Fruit fly (Drosophila melanogaster) whole organism, adult: Measurements from ENCODE around the gene CG7218.

ENCODE experiments used
- CG11617 ChIP-seq: fragments of 200-800 bp; sonication (Bioruptor generic); optimal IDR thresholded peaks from 2 replicates; lab custom pipeline; 2017; ENCODE audit warnings: mild to moderate bottlenecking, missing biosample characterization, missing genetic modification reagents, missing genetic modification characterization
- CG12768 ChIP-seq: fragments of 200-800 bp; sonication (Bioruptor generic); optimal IDR thresholded peaks from 2 replicates; lab custom pipeline; 2017; ENCODE audit warnings: missing biosample characterization, missing genetic modification characterization, mild to moderate bottlenecking, moderate library complexity, missing genetic modification reagents
- CG33017 ChIP-seq: fragments of 200-800 bp; sonication (Bioruptor generic); optimal IDR thresholded peaks from 2 replicates; lab custom pipeline; 2018; ENCODE audit warnings: missing biosample characterization, mild to moderate bottlenecking, missing genetic modification characterization, moderate library complexity
- CG5204 ChIP-seq: fragments of 200-800 bp; sonication (Bioruptor generic); optimal IDR thresholded peaks from 2 replicates; lab custom pipeline; 2016; ENCODE audit warnings: missing biosample characterization, missing genetic modification characterization
- CG7101 ChIP-seq: fragments of 200-800 bp; sonication (Bioruptor generic); optimal IDR thresholded peaks from 2 replicates; lab custom pipeline; 2018; ENCODE audit warnings: missing biosample characterization, mild to moderate bottlenecking, missing genetic modification characterization, moderate library complexity
- Clk ChIP-seq: fragments of 200-800 bp; sonication (Bioruptor generic); optimal IDR thresholded peaks from 2 replicates; lab custom pipeline; 2017; ENCODE audit warnings: missing biosample characterization, missing genetic modification characterization
- Crg-1 ChIP-seq: fragments of 200-800 bp; sonication (Bioruptor generic); optimal IDR thresholded peaks from 2 replicates; lab custom pipeline; 2016; ENCODE audit warnings: missing biosample characterization, missing genetic modification characterization
- Hr96 ChIP-seq: fragments of 200-800 bp; sonication (Bioruptor generic); optimal IDR thresholded peaks from 2 replicates; lab custom pipeline; 2016; ENCODE audit warnings: missing biosample characterization, missing genetic modification characterization
- Mnt ChIP-seq: fragments of 200-800 bp; sonication (Bioruptor generic); optimal IDR thresholded peaks from 2 replicates; lab custom pipeline; 2016; ENCODE audit warnings: missing biosample characterization, mild to moderate bottlenecking, missing genetic modification characterization
- bab1 ChIP-seq: fragments of 200-800 bp; sonication (Bioruptor generic); optimal IDR thresholded peaks from 3 replicates; lab custom pipeline; 2019; ENCODE audit warnings: missing biosample characterization, mild to moderate bottlenecking, missing genetic modification characterization, moderate library complexity
- cnc ChIP-seq, 2 experiments: fragments of >200 bp; optimal IDR thresholded peaks; 2 replicates each; lab custom pipeline; 2017
- kay ChIP-seq: fragments of 200-800 bp; sonication (Bioruptor generic); peaks from one replicate; lab custom pipeline; 2016; ENCODE audit warnings: missing biosample characterization, missing genetic modification characterization, borderline replicate concordance
- ovo ChIP-seq: fragments of 200-800 bp; sonication (Bioruptor generic); optimal IDR thresholded peaks from 2 replicates; lab custom pipeline; 2016; ENCODE audit warnings: missing biosample characterization, missing genetic modification characterization
- pad ChIP-seq: fragments of 200-800 bp; sonication (Bioruptor generic); optimal IDR thresholded peaks from 3 replicates; lab custom pipeline; 2017; ENCODE audit warnings: missing biosample characterization, missing genetic modification characterization, mild to moderate bottlenecking, moderate library complexity, missing genetic modification reagents

DNA sequence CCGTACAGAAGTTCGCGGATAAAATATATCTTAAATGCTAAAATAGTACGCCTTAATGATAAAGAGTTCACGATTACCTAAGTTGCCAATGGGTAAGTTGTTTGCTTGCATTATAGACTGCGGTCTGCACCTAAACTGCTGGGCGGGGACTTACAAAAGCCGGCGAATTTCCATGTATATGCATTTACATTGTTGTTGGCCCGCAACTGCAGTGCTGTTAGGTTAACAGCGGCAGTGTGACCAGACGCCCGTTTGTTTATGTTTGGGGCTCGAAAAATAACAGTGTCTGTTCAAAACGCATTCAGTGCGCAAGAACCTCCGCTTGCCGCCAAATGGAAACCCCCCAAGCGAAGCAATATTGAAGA lies 35.7 kb upstream of the CG7218 start:
- TF ChIP-seq cnc (optimal IDR thresholded peaks at IDR 0.05; lab: Kevin White, UChicago) (no peak), CG5204 (GFP tag; lab: Kevin White, UChicago) (no peak), Mnt (GFP tag; lab: Kevin White, UChicago) (no peak), CG33017 (tag; lab: Kevin White, UChicago) (no peak), Crg-1 (GFP tag; lab: Kevin White, UChicago) (no peak), bab1 (GFP tag; lab: Kevin White, UChicago) (no peak), ovo (GFP tag; lab: Kevin White, UChicago) (no peak), Clk (GFP tag; lab: Kevin White, UChicago) (no peak), CG7101 (tag; lab: Kevin White, UChicago) (no peak), kay (no peak), Hr96 (GFP tag; lab: Kevin White, UChicago) (no peak), pad (no peak), CG12768 (GFP tag; lab: Kevin White, UChicago) (no peak), CG11617 (GFP tag; lab: Kevin White, UChicago) (no peak)
